Fruit fly (Drosophila melanogaster): ENCODE measurements around the gene CadN.

DNA sequence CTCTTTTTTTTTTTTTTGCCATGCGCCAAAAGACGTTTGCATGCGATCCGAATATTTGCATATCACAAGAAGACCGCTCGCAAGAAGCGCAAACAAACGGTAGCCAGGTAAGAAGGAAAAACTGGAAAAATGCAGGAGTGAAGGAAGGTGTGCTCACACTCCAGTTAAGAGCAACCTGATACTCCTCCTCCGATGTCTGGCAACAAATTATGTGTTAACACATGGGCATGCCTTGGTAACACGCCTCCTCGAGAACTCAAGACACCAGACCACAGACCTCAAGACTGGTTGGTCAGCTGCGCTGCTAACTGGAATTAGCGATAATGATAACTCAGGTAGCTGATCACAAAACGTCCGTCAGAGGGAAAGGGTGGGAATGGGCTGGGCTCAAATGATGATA lies 34.4 kb downstream of the CadN start:
- no peak for TF ChIP-seq Myb (GFP tag; optimal IDR thresholded peaks at IDR 0.05)
- no peak for TF ChIP-seq tx (GFP tag; optimal IDR thresholded peaks at IDR 0.05)
